Fruit fly (Drosophila melanogaster) whole organism: ENCODE results near the gene CG42445.

Experiments used
- CG8478 ChIP-seq: fragments of >200 bp; optimal IDR thresholded peaks from 2 replicates; lab custom pipeline; 2018; ENCODE audit warnings: inconsistent platforms
- Dll ChIP-seq: fragments of >200 bp; optimal IDR thresholded peaks from 2 replicates; lab custom pipeline; 2017
- EcR ChIP-seq, 2 experiments: fragments of >200 bp; optimal IDR thresholded peaks; 2 replicates each; lab custom pipeline; 2017; ENCODE audit warnings: missing biosample characterization in 2 of 2, missing genetic modification characterization in 2 of 2, missing genetic modification reagents in 2 of 2
- pan ChIP-seq: fragments of >200 bp; optimal IDR thresholded peaks from 2 replicates; lab custom pipeline; 2017
- psq ChIP-seq: fragments of >200 bp; optimal IDR thresholded peaks from 2 replicates; lab custom pipeline; 2017
- usp ChIP-seq: fragments of >200 bp; optimal IDR thresholded peaks from 2 replicates; lab custom pipeline; 2017; ENCODE audit warnings: missing biosample characterization, missing genetic modification characterization, mixed read lengths

CG42445 gene

dm6 chr3L:8158715-8159380, at the start of gene CG42445:
Gene CG42445, minus strand, starts transcription at chr3L:8158900.
- no peak for TF ChIP-seq usp (GFP tag; lab: Kevin White, UChicago)
- TF ChIP-seq CG8478, result no peak
- TF ChIP-seq EcR (GFP tag; optimal IDR thresholded peaks at IDR 0.05; lab: Kevin White, UChicago), result no peak
- no peak for TF ChIP-seq Dll (lab: Kevin White, UChicago)
- no peak for TF ChIP-seq pan (lab: Kevin White, UChicago)
- no peak for TF ChIP-seq psq

- TF ChIP-seq psq (no peak), Dll (lab: Kevin White, UChicago) (no peak), pan (lab: Kevin White, UChicago) (no peak), usp (GFP tag; lab: Kevin White, UChicago) (no peak), EcR (GFP tag; optimal IDR thresholded peaks at IDR 0.05; lab: Kevin White, UChicago) (no peak), CG8478 (no peak)
Measured at dm6 chr3L:8202317-8202842, 43.7 kb upstream of the CG42445 start, which contains the start of the genes CG7366 and CG13679. Gene CG7366, minus strand, starts transcription at chr3L:8202417. Gene CG13679, plus strand, starts transcription at chr3L:8202792.

dm6 chr3L:8197779-8198279, 39.1 kb upstream of the CG42445 start, which contains the start of the genes UbcE2M and Dhps:
Gene UbcE2M, minus strand, starts transcription at chr3L:8197987.
Gene Dhps, plus strand, starts transcription at chr3L:8198207.
- TF ChIP-seq psq, result no peak

- no peak for TF ChIP-seq pan (lab: Kevin White, UChicago)
- TF ChIP-seq psq, result no peak
- TF ChIP-seq CG8478, result no peak
- TF ChIP-seq usp (GFP tag; lab: Kevin White, UChicago), result no peak
- TF ChIP-seq EcR (GFP tag; optimal IDR thresholded peaks at IDR 0.05; lab: Kevin White, UChicago), result no peak
- no peak for TF ChIP-seq Dll (lab: Kevin White, UChicago)
Measured at dm6 chr3L:8193016-8193415, 34.3 kb upstream of the CG42445 start, which contains the start of gene CG7387. Gene CG7387, minus strand, starts transcription at chr3L:8193116.

- TF ChIP-seq Dll (lab: Kevin White, UChicago) (no peak), CG8478 (no peak), EcR (GFP tag; optimal IDR thresholded peaks at IDR 0.05; lab: Kevin White, UChicago) (no peak), usp (GFP tag; lab: Kevin White, UChicago) (no peak), pan (lab: Kevin White, UChicago) (no peak), psq (no peak)
Measured at dm6 chr3L:8191042-8191613, 32.4 kb upstream of the CG42445 start, which contains the start of gene MED24. Gene MED24, plus strand, starts transcription at chr3L:8191270.

dm6 chr3L:8189234-8189633, 30.5 kb upstream of the CG42445 start:
- TF ChIP-seq pan (lab: Kevin White, UChicago), result no peak
- no peak for TF ChIP-seq usp (GFP tag; lab: Kevin White, UChicago)
- no peak for TF ChIP-seq Dll (lab: Kevin White, UChicago)
- no peak for TF ChIP-seq psq
- TF ChIP-seq EcR (GFP tag; optimal IDR thresholded peaks at IDR 0.05; lab: Kevin White, UChicago), result no peak
- TF ChIP-seq CG8478, result no peak

- TF ChIP-seq CG8478 (no peak), Dll (lab: Kevin White, UChicago) (no peak), pan (lab: Kevin White, UChicago) (no peak), usp (GFP tag; lab: Kevin White, UChicago) (no peak), psq (no peak), EcR (GFP tag; optimal IDR thresholded peaks at IDR 0.05; lab: Kevin White, UChicago) (no peak)
Measured at dm6 chr3L:8187397-8187811, 28.7 kb upstream of the CG42445 start.

dm6 chr3L:8186627-8187396, 28.1 kb upstream of the CG42445 start, which contains the start of the genes ERR and Atg18a:
Gene ERR, minus strand, starts transcription at chr3L:8186671.
Gene Atg18a, plus strand, starts transcription at chr3L:8186857.
- TF ChIP-seq Dll (lab: Kevin White, UChicago) (no peak), pan (lab: Kevin White, UChicago) (no peak), psq (no peak), CG8478 (no peak), usp (GFP tag; lab: Kevin White, UChicago) (no peak), EcR (GFP tag; optimal IDR thresholded peaks at IDR 0.05; lab: Kevin White, UChicago) (no peak)

dm6 chr3L:8185263-8186227, 26.8 kb upstream of the CG42445 start:
- TF ChIP-seq CG8478, result no peak
- TF ChIP-seq usp (GFP tag; lab: Kevin White, UChicago), result no peak
- no peak for TF ChIP-seq Dll (lab: Kevin White, UChicago)
- TF ChIP-seq EcR (GFP tag; optimal IDR thresholded peaks at IDR 0.05; lab: Kevin White, UChicago), result no peak
- no peak for TF ChIP-seq pan (lab: Kevin White, UChicago)
- TF ChIP-seq psq, result no peak

dm6 chr3L:8180464-8181137, 21.9 kb upstream of the CG42445 start, which contains the start of the genes mthl7 and Uxs:
Gene mthl7, minus strand, starts transcription at chr3L:8180514.
Gene Uxs, plus strand, starts transcription at chr3L:8180923.
- TF ChIP-seq EcR (GFP tag; optimal IDR thresholded peaks at IDR 0.05; lab: Kevin White, UChicago), result no peak
- TF ChIP-seq Dll (lab: Kevin White, UChicago), result no peak
- TF ChIP-seq usp (GFP tag; lab: Kevin White, UChicago), result no peak
- TF ChIP-seq pan (lab: Kevin White, UChicago), result no peak
